Worm (Caenorhabditis elegans) whole organism, L3 larva: Measurements from ENCODE around the gene seb-3.

ENCODE experiments used
- R02D3.7 ChIP-seq: fragments of 150-350 bp; optimal IDR thresholded peaks from 2 replicates; lab custom pipeline; 2014; ENCODE audit warnings: missing biosample characterization, missing genetic modification characterization
- ama-1 ChIP-seq: fragments of 150-350 bp; optimal IDR thresholded peaks from 2 replicates; lab custom pipeline; 2018
- ceh-16 ChIP-seq: sonication (generic microtip); optimal IDR thresholded peaks from 2 replicates; lab custom pipeline; 2017; ENCODE audit warnings: missing biosample characterization, missing genetic modification characterization
- ceh-28 ChIP-seq: fragments of 150-350 bp; optimal IDR thresholded peaks from 2 replicates; lab custom pipeline; 2014; ENCODE audit warnings: missing biosample characterization, missing genetic modification reagents, missing genetic modification characterization
- ceh-9 ChIP-seq: sonication (generic microtip); optimal IDR thresholded peaks from 2 replicates; lab custom pipeline; 2018; ENCODE audit warnings: missing biosample characterization, missing genetic modification characterization
- egl-5 ChIP-seq: fragments of 150-350 bp; optimal IDR thresholded peaks from 2 replicates; lab custom pipeline; 2017; ENCODE audit warnings: missing biosample characterization, missing genetic modification reagents, missing genetic modification characterization, inconsistent platforms
- elt-1 ChIP-seq: fragments of 150-350 bp; optimal IDR thresholded peaks from 2 replicates; lab custom pipeline; 2014; ENCODE audit warnings: missing biosample characterization, missing genetic modification characterization
- elt-2 ChIP-seq: sonication (generic microtip); optimal IDR thresholded peaks from 2 replicates; lab custom pipeline; 2016; ENCODE audit warnings: missing genetic modification reagents, mild to moderate bottlenecking, missing genetic modification characterization, missing compliant biosample characterization
- elt-3 ChIP-seq, 3 experiments: fragments of 150-350 bp in 1 of 3; sonication (generic microtip) in 2 of 3; optimal IDR thresholded peaks; 2 replicates in 2 of 3; 4 replicates in 1 of 3; lab custom pipeline; 2014 to 2017; ENCODE audit warnings: missing biosample characterization in 3 of 3, missing genetic modification characterization in 3 of 3
- fkh-2 ChIP-seq: fragments of 150-350 bp; optimal IDR thresholded peaks from 2 replicates; lab custom pipeline; 2014; ENCODE audit warnings: missing biosample characterization, missing genetic modification reagents, missing genetic modification characterization
- jun-1 ChIP-seq: fragments of 150-350 bp; optimal IDR thresholded peaks from 2 replicates; lab custom pipeline; 2014; ENCODE audit warnings: missing biosample characterization, missing genetic modification reagents, missing genetic modification characterization
- lin-39 ChIP-seq: fragments of 150-350 bp; optimal IDR thresholded peaks from 2 replicates; lab custom pipeline; 2018; ENCODE audit warnings: missing biosample characterization, missing genetic modification reagents, missing genetic modification characterization
- lsy-12 ChIP-seq: sonication (generic microtip); optimal IDR thresholded peaks from 2 replicates; lab custom pipeline; 2016; ENCODE audit warnings: mild to moderate bottlenecking, missing genetic modification characterization, missing compliant biosample characterization
- mml-1 ChIP-seq: fragments of 150-350 bp; sonication (generic microtip); optimal IDR thresholded peaks from 3 replicates; lab custom pipeline; 2014; ENCODE audit warnings: missing biosample characterization, missing genetic modification characterization
- nhr-12 ChIP-seq: fragments of 150-350 bp; optimal IDR thresholded peaks from 2 replicates; lab custom pipeline; 2014; ENCODE audit warnings: missing biosample characterization, missing genetic modification characterization
- nhr-23 ChIP-seq: fragments of 150-350 bp; optimal IDR thresholded peaks from 2 replicates; lab custom pipeline; 2014; ENCODE audit warnings: missing biosample characterization, missing genetic modification reagents, missing genetic modification characterization
- nhr-25 ChIP-seq: sonication (generic microtip); optimal IDR thresholded peaks from 2 replicates; lab custom pipeline; 2017; ENCODE audit warnings: missing biosample characterization, missing genetic modification characterization
- nhr-43 ChIP-seq: sonication (generic microtip); optimal IDR thresholded peaks from 2 replicates; lab custom pipeline; 2016; ENCODE audit warnings: mild to moderate bottlenecking, missing genetic modification characterization, missing compliant biosample characterization; ENCODE audit not compliant: poor library complexity, severe bottlenecking
- nhr-77 ChIP-seq: fragments of 150-350 bp; optimal IDR thresholded peaks from 2 replicates; lab custom pipeline; 2014; ENCODE audit warnings: missing biosample characterization, missing genetic modification characterization
- pha-4 ChIP-seq: fragments of 150-350 bp; optimal IDR thresholded peaks from 2 replicates; lab custom pipeline; 2014; ENCODE audit warnings: missing biosample characterization, missing genetic modification reagents, missing genetic modification characterization
- sea-2 ChIP-seq: fragments of 150-350 bp; sonication (generic microtip); optimal IDR thresholded peaks from 4 replicates; lab custom pipeline; 2014; ENCODE audit warnings: missing biosample characterization, missing genetic modification reagents, missing genetic modification characterization
- skn-1 ChIP-seq: fragments of 150-350 bp; optimal IDR thresholded peaks from 2 replicates; lab custom pipeline; 2014; ENCODE audit warnings: missing biosample characterization, missing genetic modification characterization
- snpc-4 ChIP-seq: fragments of 150-350 bp; optimal IDR thresholded peaks from 2 replicates; lab custom pipeline; 2014; ENCODE audit warnings: missing biosample characterization, missing genetic modification characterization
- tbx-2 ChIP-seq: sonication (generic microtip); optimal IDR thresholded peaks from 2 replicates; lab custom pipeline; 2016; ENCODE audit warnings: mild to moderate bottlenecking, missing genetic modification characterization, missing compliant biosample characterization
- unc-39 ChIP-seq: sonication (generic microtip); optimal IDR thresholded peaks from 4 replicates; lab custom pipeline; 2017; ENCODE audit warnings: missing biosample characterization, missing genetic modification characterization
- ztf-4 ChIP-seq: fragments of 150-350 bp; optimal IDR thresholded peaks from 2 replicates; lab custom pipeline; 2014; ENCODE audit warnings: missing biosample characterization, missing genetic modification characterization

seb-3 gene

DNA sequence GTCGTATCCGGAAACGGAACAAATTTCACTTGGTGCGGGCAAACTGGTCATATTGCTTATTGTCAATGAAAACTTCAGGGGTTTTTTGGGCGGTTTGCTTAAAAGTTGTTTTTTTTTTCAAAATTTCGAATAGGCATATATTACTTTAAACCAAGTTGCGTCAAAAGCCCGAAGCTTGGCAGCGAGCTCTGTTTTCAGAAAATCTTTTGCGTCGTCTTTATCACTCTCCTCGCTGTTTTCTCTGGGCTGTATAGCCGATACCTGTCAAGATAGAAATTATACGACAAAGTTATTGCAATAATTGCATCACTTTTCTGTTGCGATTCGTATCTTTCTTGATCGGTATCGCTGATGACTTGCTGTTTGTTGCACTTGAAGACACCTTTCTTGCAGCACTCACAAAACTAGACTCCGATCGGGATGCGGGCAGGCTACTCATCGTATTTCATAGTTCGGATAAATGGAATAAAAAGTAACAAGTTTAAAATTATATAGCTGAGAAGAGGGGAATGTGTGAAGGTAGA is 50.0 kb downstream of the seb-3 start, which contains the start of the genes H40L08.3 and H40L08.9:
Gene H40L08.3 (minus strand): TSS at position 51 of the 524 bp plus-strand sequence.
Gene H40L08.9 (minus strand): TSS at position 439 of the 524 bp plus-strand sequence.
- TF ChIP-seq nhr-23 (tag; lab: Kevin White, UChicago): peak; percentile 7
- TF ChIP-seq nhr-25 (tag; lab: Kevin White, UChicago): peak; percentile 44
- peak; percentile 11 for TF ChIP-seq lsy-12 (tag; lab: Kevin White, UChicago)
- peak; percentile 42 for TF ChIP-seq nhr-43
- TF ChIP-seq ceh-16 (tag; lab: Kevin White, UChicago): no peak
- peak in 2 of 3 experiments; percentile 7 to 54 for TF ChIP-seq elt-3 (tag; optimal IDR thresholded peaks at IDR 0.05; lab: Kevin White, UChicago)
- TF ChIP-seq fkh-2 (tag; lab: Kevin White, UChicago): no peak
- peak; percentile 97 for TF ChIP-seq ama-1 (lab: Kevin White, UChicago)
- peak; percentile 12 for TF ChIP-seq jun-1
- TF ChIP-seq sea-2 (GFP tag; lab: Kevin White, UChicago): no peak

DNA sequence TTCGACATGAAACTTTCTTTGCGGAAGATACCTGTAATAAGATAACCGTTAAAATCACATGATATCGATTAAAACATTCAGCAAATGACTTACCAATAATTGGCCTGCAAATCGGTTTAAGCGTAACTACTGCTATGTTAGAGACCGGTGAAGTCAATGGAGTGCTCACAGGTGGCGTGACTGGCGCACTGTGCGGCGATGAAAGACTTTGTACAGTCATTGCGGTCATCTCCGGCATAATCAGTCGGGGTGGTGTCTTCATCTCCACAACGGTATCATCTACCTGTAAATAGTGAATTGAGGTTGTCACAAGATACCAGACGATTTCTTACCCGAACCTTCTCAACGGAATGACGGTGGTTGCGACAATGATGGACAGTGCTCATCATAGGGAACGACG is 50.8 kb downstream of the seb-3 start:
- no peak for TF ChIP-seq nhr-23 (tag; lab: Kevin White, UChicago)
- TF ChIP-seq nhr-77: no peak
- no peak for TF ChIP-seq nhr-12 (tag; lab: Kevin White, UChicago)
- TF ChIP-seq ama-1 (lab: Kevin White, UChicago): peak; percentile 75
- TF ChIP-seq elt-3 (tag; optimal IDR thresholded peaks at IDR 0.05; lab: Kevin White, UChicago): peak in 1 of 3 experiments; percentile 64
- TF ChIP-seq elt-1 (tag; lab: Kevin White, UChicago): no peak
- no peak for TF ChIP-seq skn-1 (tag; lab: Kevin White, UChicago)
- TF ChIP-seq egl-5 (tag; lab: Kevin White, UChicago): no peak
- TF ChIP-seq mml-1 (tag; lab: Kevin White, UChicago): no peak
- TF ChIP-seq, all 47 proteins: peak for 2

ce11 chrX:15077597-15078261 is 51.6 kb downstream of the seb-3 start, which contains the start of the genes H40L08.8, H40L08.2 and H40L08.7:
H40L08.8 (minus strand) TSS chrX:15077633.
H40L08.2 (minus strand) TSS chrX:15077744.
H40L08.7 (minus strand) TSS chrX:15077744.
- TF ChIP-seq lin-39 (tag; lab: Kevin White, UChicago) (peak; percentile 0), fkh-2 (tag; lab: Kevin White, UChicago) (no peak), snpc-4 (tag; lab: Kevin White, UChicago) (peak; percentile 5), ama-1 (lab: Kevin White, UChicago) (peak; percentile 90), elt-1 (tag; lab: Kevin White, UChicago) (peak; percentile 30), nhr-43 (peak; percentile 61), nhr-23 (tag; lab: Kevin White, UChicago) (peak; percentile 79), elt-3 (tag; optimal IDR thresholded peaks at IDR 0.05; lab: Kevin White, UChicago) (peak in 1 of 3 experiments; percentile 43), ceh-9 (tag; lab: Kevin White, UChicago) (no peak), unc-39 (tag; lab: Kevin White, UChicago) (no peak), nhr-25 (tag; lab: Kevin White, UChicago) (peak; percentile 77), ceh-28 (tag; lab: Kevin White, UChicago) (peak; percentile 6)
- TF ChIP-seq, all 47 proteins: peak for 9

DNA sequence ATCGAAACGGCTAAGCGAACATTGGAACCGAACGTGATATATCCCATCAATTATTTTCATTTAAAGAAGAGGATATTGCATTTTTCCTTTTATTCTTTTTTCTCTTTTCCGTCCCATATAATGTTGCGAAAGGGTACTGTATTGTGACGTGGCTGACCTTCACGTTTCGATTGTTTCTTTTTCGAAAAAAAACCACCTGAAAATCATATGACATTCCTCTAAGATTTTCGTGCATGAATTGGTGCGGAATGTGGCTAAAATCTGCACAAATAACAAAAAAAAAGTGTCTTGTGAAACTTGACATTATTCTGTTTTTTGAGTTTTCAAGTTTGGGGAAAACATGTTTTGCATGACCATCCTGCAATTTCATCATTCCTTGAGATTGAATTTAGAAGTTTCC is 52.2 kb downstream of the seb-3 start:
- TF ChIP-seq ama-1 (lab: Kevin White, UChicago): peak; percentile 2
- TF ChIP-seq R02D3.7 (tag; lab: Kevin White, UChicago): no peak

DNA sequence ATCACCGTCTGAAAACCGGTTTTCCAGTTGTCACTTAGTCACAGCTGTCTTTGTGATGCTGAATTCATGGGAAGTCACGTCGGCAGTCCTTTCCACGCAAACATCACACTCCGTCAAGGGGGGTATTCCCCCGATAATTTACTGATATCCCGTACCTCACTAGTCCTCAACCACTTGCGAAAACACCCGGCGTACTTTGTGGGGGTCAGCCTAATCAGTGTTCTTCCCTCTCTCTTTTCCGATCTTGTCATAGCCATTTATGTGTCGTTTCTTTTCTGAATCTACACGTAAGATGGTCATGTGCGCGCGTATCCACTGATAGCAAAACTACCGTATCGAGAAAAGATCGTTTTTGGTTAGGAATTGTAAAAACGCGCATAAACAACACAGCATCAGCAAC is 53.3 kb downstream of the seb-3 start:
- TF ChIP-seq nhr-43 (peak; percentile 86), nhr-23 (tag; lab: Kevin White, UChicago) (peak; percentile 71), pha-4 (tag; lab: Kevin White, UChicago) (no peak), sea-2 (GFP tag; lab: Kevin White, UChicago) (no peak), nhr-25 (tag; lab: Kevin White, UChicago) (peak; percentile 81), ztf-4 (tag; lab: Kevin White, UChicago) (no peak), egl-5 (tag; lab: Kevin White, UChicago) (no peak), tbx-2 (peak; percentile 50), elt-3 (tag; optimal IDR thresholded peaks at IDR 0.05; lab: Kevin White, UChicago) (peak in 2 of 3 experiments; percentile 16 to 62), lin-39 (tag; lab: Kevin White, UChicago) (no peak), elt-2 (tag; lab: Kevin White, UChicago) (no peak)
